Worm (Caenorhabditis elegans) whole organism, mixed stage, embryonic: Measurements from ENCODE around the gene polh-1.

Source experiments
- nhr-237 ChIP-seq: fragments of 150-350 bp; optimal IDR thresholded peaks from 2 replicates; lab custom pipeline; 2014; ENCODE audit warnings: missing biosample characterization, missing genetic modification characterization
- nhr-76 ChIP-seq: sonication (generic microtip); optimal IDR thresholded peaks from 2 replicates; lab custom pipeline; 2017; ENCODE audit warnings: missing biosample characterization, missing genetic modification characterization

- TF ChIP-seq nhr-76 (tag; lab: Kevin White, UChicago) (no peak), nhr-237 (no peak)
Observed at ce11 chrIII:1918311-1918932, 31.6 kb downstream of the polh-1 start.
